Fruit fly (Drosophila melanogaster): Measurements from ENCODE around the gene laf.
A peak's percentile ranks its signal among the peaks of the same experiment; 100 is the strongest.

The laf gene

DNA sequence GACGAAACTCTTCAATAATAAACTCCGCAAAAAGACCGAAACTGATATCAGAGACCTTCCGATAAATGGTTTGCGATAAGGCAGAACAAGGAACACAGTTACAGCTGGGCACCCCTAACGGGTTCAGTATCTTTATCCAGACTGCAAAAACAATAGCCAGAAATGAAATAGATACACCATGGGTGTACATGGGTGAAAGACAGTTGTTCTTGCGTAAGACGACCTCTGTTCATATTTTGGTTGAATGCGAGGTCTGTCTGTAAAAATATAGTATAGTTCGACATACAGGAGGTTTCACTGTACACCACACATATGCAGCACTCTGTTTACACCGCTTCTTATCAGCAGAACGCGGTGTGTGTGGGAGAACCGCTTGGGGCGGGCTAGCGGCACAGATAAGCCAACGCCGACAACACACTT is 33.8 kb upstream of the laf start (continued):
- no peak for TF ChIP-seq abd-A (tag; optimal IDR thresholded peaks at IDR 0.05)
- no peak for TF ChIP-seq prd (optimal IDR thresholded peaks at IDR 0.05)
- peak; percentile 83 for TF ChIP-seq prd (GFP tag; IDR thresholded peaks at IDR 0.05)
- 0 out of 4 replicates have a peak, but pooled peaks have one; percentile 64 for TF ChIP-seq chinmo (GFP tag; IDR thresholded peaks at IDR 0.05; ENCODE audit: partially characterized antibody)
- peak; percentile 31; the same call in 1 of the 2 replicates for TF ChIP-seq CG1024 (GFP tag; IDR thresholded peaks at IDR 0.05)
- TF ChIP-seq CG9215 (GFP tag; IDR thresholded peaks at IDR 0.05) = peak; percentile 72
- TF ChIP-seq Rx (GFP tag; IDR thresholded peaks at IDR 0.05) = 0 out of 2 replicates have a peak, but pooled peaks have one; percentile 7
- peak; percentile 20 for TF ChIP-seq NK7.1 (GFP tag; optimal IDR thresholded peaks at IDR 0.05)
- peak; percentile 67 for TF ChIP-seq Oli (tag; optimal IDR thresholded peaks at IDR 0.05)
- TF ChIP-seq Doc3 (GFP tag; IDR thresholded peaks at IDR 0.05; ENCODE audit: partially characterized antibody) = no peak
- TF ChIP-seq Dll (GFP tag; IDR thresholded peaks at IDR 0.05; ENCODE audit: partially characterized antibody) = no peak
- peak; percentile 63 for TF ChIP-seq wek (GFP tag; optimal IDR thresholded peaks at IDR 0.05)
- peak; percentile 71 for TF ChIP-seq Ada2b (GFP tag; IDR thresholded peaks at IDR 0.05)
- peak; percentile 34 for TF ChIP-seq Sry-δ (GFP tag; optimal IDR thresholded peaks at IDR 0.05)
- TF ChIP-seq dmrt11E (tag; optimal IDR thresholded peaks at IDR 0.05) = peak; percentile 43
- peak; percentile 81 for TF ChIP-seq CG9932 (GFP tag; IDR thresholded peaks at IDR 0.05)
- peak; percentile 57 for TF ChIP-seq nmo (GFP tag; optimal IDR thresholded peaks at IDR 0.05)
- peak; percentile 71 for TF ChIP-seq lbe (GFP tag; optimal IDR thresholded peaks at IDR 0.05)
- TF ChIP-seq aop (GFP tag; IDR thresholded peaks at IDR 0.05) = no peak
- TF ChIP-seq CG14860 (GFP tag; IDR thresholded peaks at IDR 0.05; ENCODE audit: partially characterized antibody) = no peak
- TF ChIP-seq CG8944 (GFP tag; optimal IDR thresholded peaks at IDR 0.05) = peak; percentile 54
- no peak for TF ChIP-seq pfk (GFP tag; optimal IDR thresholded peaks at IDR 0.05)
- TF ChIP-seq row (GFP tag; IDR thresholded peaks at IDR 0.05) = peak; percentile 97
- no peak for TF ChIP-seq CG17186 (GFP tag; optimal IDR thresholded peaks at IDR 0.05)
- no peak for TF ChIP-seq CG7928 (GFP tag; optimal IDR thresholded peaks at IDR 0.05)
- TF ChIP-seq trem (tag; optimal IDR thresholded peaks at IDR 0.05) = no peak
- TF ChIP-seq CG10979 (tag; optimal IDR thresholded peaks at IDR 0.05) = peak; percentile 47
- TF ChIP-seq CG11695 (GFP tag; IDR thresholded peaks at IDR 0.05) = peak; percentile 60; the same call in 1 of the 3 replicates
- TF ChIP-seq CG8478 (optimal IDR thresholded peaks at IDR 0.05) = no peak
- peak; percentile 11 for TF ChIP-seq CG1647 (GFP tag; optimal IDR thresholded peaks at IDR 0.05)
- peak; percentile 46 for TF ChIP-seq tgo (GFP tag; IDR thresholded peaks at IDR 0.05)
- no peak for TF ChIP-seq gcm2 (GFP tag; optimal IDR thresholded peaks at IDR 0.05)
- peak; percentile 65 for TF ChIP-seq Dip3 (GFP tag; optimal IDR thresholded peaks at IDR 0.05)
- peak; percentile 37 for TF ChIP-seq vfl (GFP tag; optimal IDR thresholded peaks at IDR 0.05)
- no peak for TF ChIP-seq bigmax (GFP tag; optimal IDR thresholded peaks at IDR 0.05)
- peak; percentile 14 for TF ChIP-seq dm (GFP tag; optimal IDR thresholded peaks at IDR 0.05)
- peak; percentile 22 for TF ChIP-seq CG16863 (GFP tag; optimal IDR thresholded peaks at IDR 0.05)
- TF ChIP-seq Sry-β (GFP tag; optimal IDR thresholded peaks at IDR 0.05) = no peak
- TF ChIP-seq cato (GFP tag; optimal IDR thresholded peaks at IDR 0.05; ENCODE audit: borderline replicate concordance) = no peak
- TF ChIP-seq CG17385 (GFP tag; optimal IDR thresholded peaks at IDR 0.05) = peak; percentile 68
- TF ChIP-seq Bdp1 (GFP tag; optimal IDR thresholded peaks at IDR 0.05) = peak; percentile 34
- TF ChIP-seq CG14667 (GFP tag; IDR thresholded peaks at IDR 0.05) = peak; percentile 48
- TF ChIP-seq Hmx (GFP tag; optimal IDR thresholded peaks at IDR 0.05) = no peak
- TF ChIP-seq CG17829 (tag; optimal IDR thresholded peaks at IDR 0.05) = peak; percentile 49
- TF ChIP-seq rib (GFP tag; IDR thresholded peaks at IDR 0.05) = no peak
- no peak for TF ChIP-seq CG4282 (GFP tag; optimal IDR thresholded peaks at IDR 0.05)
- TF ChIP-seq BtbVII (GFP tag; optimal IDR thresholded peaks at IDR 0.05) = peak; percentile 58
- peak; percentile 52 for TF ChIP-seq sd (tag; optimal IDR thresholded peaks at IDR 0.05)
- peak; percentile 51 for TF ChIP-seq Fer2 (tag; optimal IDR thresholded peaks at IDR 0.05)
- no peak for TF ChIP-seq Ets97D (GFP tag; optimal IDR thresholded peaks at IDR 0.05)
- TF ChIP-seq ftz-f1 (GFP tag; optimal IDR thresholded peaks at IDR 0.05) = peak; percentile 20
- TF ChIP-seq CHES-1-like (GFP tag; optimal IDR thresholded peaks at IDR 0.05) = peak; percentile 58

Data from whole organism, embryonic.